Worm (Caenorhabditis elegans) whole organism, late embryonic: Measurements from ENCODE around the gene snrp-3.

Experiments
- ama-1 ChIP-seq: fragments of 150-350 bp; optimal IDR thresholded peaks from 2 replicates; lab custom pipeline; 2014
- fkh-10 ChIP-seq: fragments of 150-350 bp; optimal IDR thresholded peaks from 2 replicates; lab custom pipeline; 2014; ENCODE audit warnings: missing biosample characterization, missing genetic modification reagents, missing genetic modification characterization
- gmeb-2 ChIP-seq: sonication (generic microtip); optimal IDR thresholded peaks from 2 replicates; lab custom pipeline; 2016; ENCODE audit warnings: missing genetic modification characterization, inconsistent platforms, missing compliant biosample characterization
- hlh-15 ChIP-seq: sonication (generic microtip); optimal IDR thresholded peaks from 2 replicates; lab custom pipeline; 2016; ENCODE audit warnings: missing genetic modification characterization, missing compliant biosample characterization
- hlh-8 ChIP-seq: sonication (generic microtip); optimal IDR thresholded peaks from 2 replicates; lab custom pipeline; 2016; ENCODE audit warnings: missing genotype, missing genetic modification characterization, missing compliant biosample characterization
- pha-4 ChIP-seq: fragments of 150-350 bp; optimal IDR thresholded peaks from 2 replicates; lab custom pipeline; 2018; ENCODE audit warnings: missing biosample characterization, missing genetic modification reagents, missing genetic modification characterization
- ref-2 ChIP-seq: sonication (generic microtip); optimal IDR thresholded peaks from 2 replicates; lab custom pipeline; 2016; ENCODE audit warnings: missing genetic modification characterization, missing compliant biosample characterization

DNA sequence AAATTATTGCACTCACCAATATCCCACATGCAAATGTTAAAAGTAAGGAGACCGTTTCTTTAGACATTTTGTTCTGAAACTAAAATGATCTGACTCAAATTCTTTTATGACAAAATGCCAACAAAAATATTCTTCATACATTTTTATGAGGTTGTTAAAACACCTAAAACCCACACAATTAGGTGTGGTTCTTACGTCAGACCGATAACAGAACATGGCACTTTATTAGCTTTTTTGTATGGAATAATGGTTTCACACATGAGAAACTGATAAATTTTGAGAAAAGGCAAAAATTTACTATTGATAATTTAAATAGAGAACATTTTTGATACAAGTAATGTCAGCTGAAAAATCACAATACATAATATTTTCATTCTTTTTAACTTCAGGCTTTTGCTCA lies 34.0 kb downstream of the snrp-3 start, which contains the start of gene C49C8.5:
- TF ChIP-seq hlh-15 (tag; lab: Kevin White, UChicago) (no peak), ref-2 (no peak), fkh-10 (GFP tag; lab: Kevin White, UChicago) (no peak), hlh-8 (tag; lab: Kevin White, UChicago) (no peak), pha-4 (no peak), ama-1 (no peak), gmeb-2 (no peak)
